Worm (Caenorhabditis elegans) whole organism, L3 larva: Measurements from ENCODE around the gene ptr-20.

Experiments
- ceh-82 ChIP-seq: fragments of 150-350 bp; optimal IDR thresholded peaks from 2 replicates; lab custom pipeline; 2014; ENCODE audit warnings: missing biosample characterization, missing genetic modification characterization
- egl-27 ChIP-seq: sonication (generic microtip); optimal IDR thresholded peaks from 4 replicates; lab custom pipeline; 2017; ENCODE audit warnings: missing biosample characterization, missing genetic modification reagents, missing genetic modification characterization
- hmg-11 ChIP-seq: sonication (generic microtip); optimal IDR thresholded peaks from 2 replicates; lab custom pipeline; 2016; ENCODE audit warnings: missing genetic modification characterization, missing compliant biosample characterization
- jun-1 ChIP-seq: fragments of 150-350 bp; optimal IDR thresholded peaks from 2 replicates; lab custom pipeline; 2014; ENCODE audit warnings: missing biosample characterization, missing genetic modification reagents, missing genetic modification characterization
- pqm-1 ChIP-seq: fragments of 150-350 bp; optimal IDR thresholded peaks from 2 replicates; lab custom pipeline; 2017; ENCODE audit warnings: missing biosample characterization, missing genetic modification characterization, inconsistent platforms
- sea-2 ChIP-seq: fragments of 150-350 bp; sonication (generic microtip); optimal IDR thresholded peaks from 4 replicates; lab custom pipeline; 2014; ENCODE audit warnings: missing biosample characterization, missing genetic modification reagents, missing genetic modification characterization
- ztf-11 ChIP-seq: fragments of 150-350 bp; optimal IDR thresholded peaks from 2 replicates; lab custom pipeline; 2014; ENCODE audit warnings: missing biosample characterization, missing genetic modification characterization
- ztf-4 ChIP-seq: fragments of 150-350 bp; optimal IDR thresholded peaks from 2 replicates; lab custom pipeline; 2014; ENCODE audit warnings: missing biosample characterization, missing genetic modification characterization

DNA sequence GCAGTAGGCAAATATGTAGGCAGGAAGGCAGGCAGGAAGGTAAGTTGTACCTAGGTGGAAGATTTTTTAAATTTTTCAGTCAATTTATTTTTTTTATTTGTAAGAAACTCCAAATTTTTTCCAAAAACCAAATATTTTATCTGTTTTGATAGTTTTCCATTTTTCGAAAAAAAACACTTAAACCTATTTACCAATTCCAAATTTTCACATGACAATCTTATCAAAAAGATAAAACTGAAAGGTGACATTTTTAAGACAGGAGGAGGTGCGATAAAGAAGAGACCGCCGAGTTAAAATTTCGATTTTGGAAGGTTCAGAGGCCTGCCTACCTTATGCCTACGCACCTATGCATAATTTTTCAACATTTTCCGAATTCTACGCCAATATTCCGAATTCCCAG is 33.0 kb downstream of the ptr-20 start:
- TF ChIP-seq ztf-4 (tag; lab: Kevin White, UChicago) (no peak), hmg-11 (tag; lab: Kevin White, UChicago) (no peak), ceh-82 (no peak), sea-2 (GFP tag; lab: Kevin White, UChicago) (no peak), pqm-1 (tag; lab: Kevin White, UChicago) (no peak), jun-1 (no peak), ztf-11 (tag; lab: Kevin White, UChicago) (no peak), egl-27 (no peak)
